Fruit fly (Drosophila melanogaster): ENCODE measurements around the gene CG6271.
A peak's percentile ranks its signal among the peaks of the same experiment; 100 is the strongest.

Gene CG6271

dm6 chr3R:27033935-27034334 lies 8.0 kb upstream of the CG6271 start:
- TF ChIP-seq CG8119 (GFP tag; IDR thresholded peaks at IDR 0.05) (peak; percentile 51; the same call in 1 of the 3 replicates), Hr39 (GFP tag; optimal IDR thresholded peaks at IDR 0.05) (no peak), svp (GFP tag) (no peak), Hr4 (GFP tag; optimal IDR thresholded peaks at IDR 0.05) (peak; percentile 23), eg (GFP tag; IDR thresholded peaks at IDR 0.05) (peak; percentile 41; the same call in 1 of the 3 replicates), OdsH (GFP tag; optimal IDR thresholded peaks at IDR 0.05) (peak; percentile 2), CG34406 (GFP tag; optimal IDR thresholded peaks at IDR 0.05) (peak; percentile 17), CG6276 (GFP tag; optimal IDR thresholded peaks at IDR 0.05) (peak; percentile 51), CG6163 (GFP tag; IDR thresholded peaks at IDR 0.05) (peak; percentile 30; the same call in 1 of the 3 replicates), Eip78C (GFP tag) (peak; percentile 68), CG15336 (GFP tag; IDR thresholded peaks at IDR 0.05) (0 out of 2 replicates have a peak, but pooled peaks have one; percentile 51), salr (GFP tag; optimal IDR thresholded peaks at IDR 0.05) (no peak), CG32006 (GFP tag; optimal IDR thresholded peaks at IDR 0.05) (peak; percentile 51)

dm6 chr3R:27023117-27023516 lies 2.8 kb downstream of the CG6271 start, which contains the start of gene CG6277:
Gene CG6277, minus strand, starts transcription at chr3R:27023217.
- TF ChIP-seq Eip93F (GFP tag; optimal IDR thresholded peaks at IDR 0.05) (no peak), vri (GFP tag; optimal IDR thresholded peaks at IDR 0.05) (peak; percentile 37)

DNA sequence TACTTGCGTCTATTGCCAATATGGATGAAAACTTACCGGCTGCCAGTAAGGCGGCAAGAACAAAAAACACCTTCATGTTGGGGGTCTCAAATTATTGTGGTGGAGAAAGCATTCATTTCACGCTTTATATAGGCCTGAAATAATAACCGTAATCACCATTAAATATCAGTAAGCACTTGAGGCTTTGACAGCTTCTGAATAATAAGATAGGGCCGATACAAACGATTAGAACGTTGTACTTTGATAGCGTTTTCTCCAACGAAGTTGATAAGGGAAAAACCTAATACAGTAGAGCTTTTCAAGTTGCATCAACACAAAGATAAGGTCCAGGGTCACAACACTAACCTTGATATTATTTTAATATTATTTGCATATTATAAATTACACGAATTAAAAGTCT lies 4.6 kb downstream of the CG6271 start, which contains the start of gene CG6283:
CG6283 (minus strand) TSS at position 101 of the 400 bp plus-strand sequence.
- no peak for TF ChIP-seq fd85E (GFP tag; optimal IDR thresholded peaks at IDR 0.05)
- TF ChIP-seq CG7368 (GFP tag; optimal IDR thresholded peaks at IDR 0.05) = no peak
- no peak for TF ChIP-seq salr (GFP tag; optimal IDR thresholded peaks at IDR 0.05)
- TF ChIP-seq fkh (GFP tag; optimal IDR thresholded peaks at IDR 0.05) = no peak
- TF ChIP-seq esn (GFP tag; optimal IDR thresholded peaks at IDR 0.05) = no peak
- no peak for TF ChIP-seq eg (GFP tag; IDR thresholded peaks at IDR 0.05)
- TF ChIP-seq CG10631 (GFP tag; optimal IDR thresholded peaks at IDR 0.05) = no peak
- TF ChIP-seq CG8632 (GFP tag; optimal IDR thresholded peaks at IDR 0.05) = no peak
- TF ChIP-seq CG10669 (GFP tag; optimal IDR thresholded peaks at IDR 0.05) = no peak
- TF ChIP-seq CG16779 (tag; optimal IDR thresholded peaks at IDR 0.05) = no peak
- TF ChIP-seq net (GFP tag; optimal IDR thresholded peaks at IDR 0.05) = no peak
- TF ChIP-seq Eip93F (GFP tag; optimal IDR thresholded peaks at IDR 0.05) = no peak

DNA sequence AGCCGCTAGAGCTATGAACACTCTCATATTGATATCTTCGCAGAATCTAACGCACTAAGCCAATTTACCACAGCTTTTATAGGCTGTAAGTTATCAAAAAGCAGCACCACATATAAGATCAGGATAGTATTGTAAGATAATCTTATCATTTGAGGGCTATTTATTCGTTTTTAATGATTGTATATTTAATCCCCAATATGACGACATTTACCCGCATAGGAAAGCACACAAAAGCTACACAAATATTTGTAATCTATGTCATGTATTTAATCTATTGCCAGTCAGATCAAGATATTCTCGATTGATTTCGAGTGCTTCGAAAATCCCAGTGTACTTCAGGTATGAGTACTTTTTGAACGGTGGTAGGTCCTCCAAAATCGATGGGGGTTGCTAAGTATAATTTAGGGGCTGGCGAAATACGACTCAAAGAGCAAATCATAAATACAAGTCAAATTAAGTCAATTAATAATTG lies 6.2 kb downstream of the CG6271 start, which contains the start of gene CG17191:
CG17191 (minus strand) TSS at position 51 of the 472 bp plus-strand sequence.
- no peak for TF ChIP-seq CG3919 (GFP tag; optimal IDR thresholded peaks at IDR 0.05)
- no peak for TF ChIP-seq net (GFP tag; optimal IDR thresholded peaks at IDR 0.05)
- TF ChIP-seq cyc (GFP tag; optimal IDR thresholded peaks at IDR 0.05) = no peak
- TF ChIP-seq CG32006 (GFP tag; optimal IDR thresholded peaks at IDR 0.05) = no peak
- no peak for TF ChIP-seq eg (GFP tag; IDR thresholded peaks at IDR 0.05)
- TF ChIP-seq CG15336 (GFP tag; IDR thresholded peaks at IDR 0.05) = no peak
- no peak for TF ChIP-seq Hr4 (GFP tag; optimal IDR thresholded peaks at IDR 0.05)
- no peak for TF ChIP-seq CG8632 (GFP tag; optimal IDR thresholded peaks at IDR 0.05)
- no peak for TF ChIP-seq Hr38 (GFP tag; optimal IDR thresholded peaks at IDR 0.05)
- no peak for TF ChIP-seq CG11902 (GFP tag; optimal IDR thresholded peaks at IDR 0.05)
- no peak for TF ChIP-seq svp (GFP tag)
- no peak for TF ChIP-seq lz (GFP tag; optimal IDR thresholded peaks at IDR 0.05)
- no peak for TF ChIP-seq Eip75B (GFP tag; optimal IDR thresholded peaks at IDR 0.05)
- TF ChIP-seq Ets21C (GFP tag; optimal IDR thresholded peaks at IDR 0.05) = no peak
- TF ChIP-seq CG6854 (GFP tag; optimal IDR thresholded peaks at IDR 0.05) = no peak
- TF ChIP-seq CG11294 (GFP tag; IDR thresholded peaks at IDR 0.05) = no peak
- TF ChIP-seq CG4318 (GFP tag; optimal IDR thresholded peaks at IDR 0.05) = no peak
- TF ChIP-seq CG9139 (GFP tag; optimal IDR thresholded peaks at IDR 0.05) = no peak

All from whole organism, prepupa.